Worm (Caenorhabditis elegans): ENCODE results near the gene xtr-2.

DNA sequence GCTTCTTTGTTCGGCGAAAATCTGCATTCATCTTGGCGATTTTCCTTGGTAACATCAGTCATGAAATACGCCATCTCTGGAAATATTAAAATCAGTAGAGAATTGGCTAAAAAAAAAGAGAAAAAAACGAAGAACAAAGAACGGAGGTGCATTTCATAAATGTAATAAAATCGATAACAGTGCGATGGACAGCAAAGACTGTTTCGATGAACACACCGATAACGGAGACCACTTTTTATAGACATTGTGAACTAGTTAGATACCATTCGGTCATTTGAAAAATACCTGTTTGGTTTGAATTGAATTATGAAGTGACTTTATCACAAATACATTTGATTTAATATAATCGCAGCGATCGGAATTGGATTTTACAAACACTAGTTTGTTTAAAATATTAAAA, 37.5 kb downstream of the xtr-2 start, which contains the start of gene F42F12.4:
- no peak for TF ChIP-seq lag-1 (GFP tag; IDR thresholded peaks at IDR 0.05)
- TF ChIP-seq lin-35 (GFP tag; optimal IDR thresholded peaks at IDR 0.05) = no peak
- no peak for TF ChIP-seq repo-1 (tag; optimal IDR thresholded peaks at IDR 0.05)

Measured in whole organism, young adult.